3 worm cellular contexts compared by ENCODE assay signal in genomic region chrV:7187295-7187694, ce11.
TF ChIP-seq lines count a peak whose summit lies in the region.

No protein-coding gene starts in this region.

TF ChIP-seq in whole organism, L3 larva, 47 proteins besides CTCF, POLR2A, EP300 and RAD21:
- TF ChIP-seq nhr-12 (tag; optimal IDR thresholded peaks at IDR 0.05; lab: Kevin White, UChicago) (no peak), unc-39 (tag; optimal IDR thresholded peaks at IDR 0.05; lab: Kevin White, UChicago) (no peak), ceh-16 (tag; optimal IDR thresholded peaks at IDR 0.05; lab: Kevin White, UChicago) (no peak), elt-2 (tag; optimal IDR thresholded peaks at IDR 0.05; lab: Kevin White, UChicago) (peak; percentile 29), hmg-11 (tag; optimal IDR thresholded peaks at IDR 0.05; lab: Kevin White, UChicago) (no peak)
TF ChIP-seq in whole organism, L3 larva: peak in this region for 1.

TF ChIP-seq in whole organism, L4 larva, 104 proteins besides CTCF, POLR2A, EP300 and RAD21:
- TF ChIP-seq mxl-3 (GFP tag; optimal IDR thresholded peaks at IDR 0.05; lab: Kevin White, UChicago) (no peak), daf-16 (GFP tag; optimal IDR thresholded peaks at IDR 0.05; lab: Kevin White, UChicago) (peak in 1 of 2 experiments; percentile 4), daf-16 (tag; optimal IDR thresholded peaks at IDR 0.05; lab: Kevin White, UChicago) (peak; percentile 32), dmd-6 (GFP tag; IDR thresholded peaks at IDR 0.05; lab: Robert Waterston, UW) (peak; percentile 60)
TF ChIP-seq in whole organism, L4 larva: peak in this region for 2.

TF ChIP-seq in whole organism, young adult, 124 proteins besides CTCF, POLR2A, EP300 and RAD21:
- TF ChIP-seq nhr-80 (tag; optimal IDR thresholded peaks at IDR 0.05; lab: Kevin White, UChicago) (peak; percentile 55), attf-6 (GFP tag; IDR thresholded peaks at IDR 0.05; lab: Robert Waterston, UW) (no peak), athp-1 (tag; optimal IDR thresholded peaks at IDR 0.05; lab: Kevin White, UChicago) (no peak), T26A5.8 (tag; optimal IDR thresholded peaks at IDR 0.05; lab: Kevin White, UChicago) (no peak), C17E4.6 (GFP tag; IDR thresholded peaks at IDR 0.05; lab: Robert Waterston, UW) (no peak), pha-4 (tag; optimal IDR thresholded peaks at IDR 0.05; lab: Kevin White, UChicago) (no peak)
TF ChIP-seq in whole organism, young adult: peak in this region for 1.
